Fruit fly (Drosophila melanogaster): Measurements from ENCODE around the gene MTA1-like.
A peak's percentile ranks its signal among the peaks of the same experiment; 100 is the strongest.

MTA1-like gene

DNA sequence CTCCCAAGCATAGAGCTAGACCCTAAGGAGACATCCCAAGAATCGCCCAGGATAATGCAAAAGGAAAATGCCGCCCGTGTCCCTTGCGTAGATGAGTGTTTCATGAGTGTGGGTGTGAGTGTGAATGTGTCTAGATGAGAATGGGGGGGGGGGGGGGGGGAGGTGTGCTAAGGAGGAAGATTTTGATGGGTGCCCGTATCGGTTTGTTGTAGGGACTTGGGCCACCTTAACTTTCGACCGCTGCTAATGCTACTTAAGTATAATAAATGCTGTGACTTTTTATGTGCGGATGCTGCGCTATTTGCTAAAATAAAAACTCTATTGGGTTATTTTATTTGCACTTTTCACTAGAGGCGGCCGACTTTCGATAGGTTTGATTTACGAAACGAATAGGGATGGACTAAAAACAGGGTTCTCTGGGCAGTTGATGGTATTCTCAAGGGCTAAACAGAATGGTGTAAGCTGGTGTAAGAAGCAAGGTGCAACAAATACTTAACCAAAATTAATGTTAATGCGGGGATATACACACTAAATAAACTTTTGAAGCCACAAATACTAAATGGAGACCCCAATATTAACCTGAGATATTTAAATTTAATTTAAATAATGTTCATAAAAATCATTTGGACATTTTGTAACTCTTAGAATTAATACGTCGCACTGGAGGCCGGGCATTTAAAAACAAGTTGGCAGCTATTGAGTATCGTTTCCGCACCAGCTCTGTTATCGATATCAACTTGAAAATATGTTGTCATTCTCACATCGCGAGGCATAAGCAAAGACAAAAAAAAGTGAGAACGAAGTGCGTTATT lies 20.6 kb upstream of the MTA1-like start, which contains the start of the genes Xe7 and Atg17 (continued):
- TF ChIP-seq Dad (GFP tag; optimal IDR thresholded peaks at IDR 0.05): peak; percentile 82
- TF ChIP-seq Chrac-16 (GFP tag; optimal IDR thresholded peaks at IDR 0.05): peak; percentile 96
- TF ChIP-seq CG12769 (tag; optimal IDR thresholded peaks at IDR 0.05): peak; percentile 85
- peak; percentile 89 for TF ChIP-seq CG9609 (GFP tag; optimal IDR thresholded peaks at IDR 0.05)
- TF ChIP-seq H2.0 (GFP tag; IDR thresholded peaks at IDR 0.05): peak; percentile 88
- peak; percentile 87 for TF ChIP-seq sqz (GFP tag; optimal IDR thresholded peaks at IDR 0.05)
- peak; percentile 77 for TF ChIP-seq Gsc (GFP tag; IDR thresholded peaks at IDR 0.05)
- TF ChIP-seq Nf-YA (GFP tag; IDR thresholded peaks at IDR 0.05): peak; percentile 57; the same call in 1 of the 2 replicates
- no peak for TF ChIP-seq h (optimal IDR thresholded peaks at IDR 0.05)
- peak; percentile 84 for TF ChIP-seq HLH3B (GFP tag; IDR thresholded peaks at IDR 0.05)
- TF ChIP-seq pnt (GFP tag; optimal IDR thresholded peaks at IDR 0.05): peak; percentile 85
- peak; percentile 92 for TF ChIP-seq CG11456 (GFP tag; IDR thresholded peaks at IDR 0.05)
- TF ChIP-seq CG17385 (GFP tag; optimal IDR thresholded peaks at IDR 0.05): peak; percentile 72
- peak; percentile 66; the same call in 1 of the 2 replicates for TF ChIP-seq cas (GFP tag; IDR thresholded peaks at IDR 0.05)
- peak; percentile 43 for TF ChIP-seq CG1792 (GFP tag; optimal IDR thresholded peaks at IDR 0.05)
- TF ChIP-seq CG13123 (GFP tag; optimal IDR thresholded peaks at IDR 0.05): peak; percentile 78
- peak; percentile 96 for TF ChIP-seq Abd-B (GFP tag; optimal IDR thresholded peaks at IDR 0.05)
- TF ChIP-seq da (GFP tag; optimal IDR thresholded peaks at IDR 0.05): peak; percentile 72
- no peak for TF ChIP-seq usp (GFP tag; optimal IDR thresholded peaks at IDR 0.05)
- peak; percentile 84 for TF ChIP-seq ems (GFP tag; optimal IDR thresholded peaks at IDR 0.05)
- peak; percentile 90 for TF ChIP-seq Oli (tag; optimal IDR thresholded peaks at IDR 0.05)
- TF ChIP-seq Dip2 (GFP tag; IDR thresholded peaks at IDR 0.05): peak; percentile 52; the same call in 1 of the 2 replicates
- TF ChIP-seq CG11696 (GFP tag; IDR thresholded peaks at IDR 0.05): peak; percentile 54
- peak; percentile 67 for TF ChIP-seq gcm (GFP tag; optimal IDR thresholded peaks at IDR 0.05)
- peak; percentile 93 for TF ChIP-seq CG31441 (GFP tag; IDR thresholded peaks at IDR 0.05)
- TF ChIP-seq CG6689 (GFP tag; IDR thresholded peaks at IDR 0.05): peak; percentile 98
- no peak for TF ChIP-seq CG2199 (GFP tag; IDR thresholded peaks at IDR 0.05)
- peak; percentile 81 for TF ChIP-seq HmgD (GFP tag; optimal IDR thresholded peaks at IDR 0.05)
- TF ChIP-seq CG15269 (tag; optimal IDR thresholded peaks at IDR 0.05): peak; percentile 94
- TF ChIP-seq abd-A (tag; optimal IDR thresholded peaks at IDR 0.05): no peak
- peak; percentile 51 for TF ChIP-seq CG15073 (GFP tag; optimal IDR thresholded peaks at IDR 0.05)
- peak; percentile 68 for TF ChIP-seq CG33213 (GFP tag; optimal IDR thresholded peaks at IDR 0.05)
- TF ChIP-seq CG3726 (GFP tag; IDR thresholded peaks at IDR 0.05): peak; percentile 73; the same call in 2 of the 3 replicates
- peak; percentile 93 for TF ChIP-seq NFAT (GFP tag; IDR thresholded peaks at IDR 0.05)
- peak; percentile 78 for TF ChIP-seq gt (GFP tag; IDR thresholded peaks at IDR 0.05)
- TF ChIP-seq bcd (GFP tag; optimal IDR thresholded peaks at IDR 0.05): peak; percentile 90
- peak; percentile 58; the same call in 2 of the 3 replicates for TF ChIP-seq vnd (GFP tag; IDR thresholded peaks at IDR 0.05; ENCODE audit: partially characterized antibody)
- TF ChIP-seq schlank (tag; optimal IDR thresholded peaks at IDR 0.05): peak; percentile 81
- peak; percentile 83 for TF ChIP-seq CG17612 (GFP tag; IDR thresholded peaks at IDR 0.05)
- peak; percentile 96 for TF ChIP-seq MESR4 (GFP tag; optimal IDR thresholded peaks at IDR 0.05)
- TF ChIP-seq CG12391 (tag; optimal IDR thresholded peaks at IDR 0.05): peak; percentile 94
- peak; percentile 94 for TF ChIP-seq dysf (GFP tag; IDR thresholded peaks at IDR 0.05)
- TF ChIP-seq ap (GFP tag; IDR thresholded peaks at IDR 0.05): peak; percentile 81
- peak; percentile 84 for TF ChIP-seq Oaz (GFP tag; IDR thresholded peaks at IDR 0.05)
- peak; percentile 80 for TF ChIP-seq ci (GFP tag; IDR thresholded peaks at IDR 0.05)
- TF ChIP-seq otp (GFP tag; IDR thresholded peaks at IDR 0.05): no peak; the same call in 2 of the 3 replicates
- TF ChIP-seq CG13296 (GFP tag; optimal IDR thresholded peaks at IDR 0.05): peak; percentile 82
- peak; percentile 78 for TF ChIP-seq gro (GFP tag; optimal IDR thresholded peaks at IDR 0.05)
- no peak for TF ChIP-seq Stat92E (GFP tag; optimal IDR thresholded peaks at IDR 0.05)
- TF ChIP-seq chm (GFP tag; IDR thresholded peaks at IDR 0.05): peak; percentile 35; the same call in 1 of the 2 replicates
